Worm (Caenorhabditis elegans) whole organism, midembryonic: ENCODE data around the gene tbc-16.

ENCODE experiments used
- T22C8.4 ChIP-seq: fragments of 200-800 bp; sonication (Bioruptor generic); IDR thresholded peaks from 2 replicates; pipeline ENCODE4 v1.3.6; 2022; ENCODE audit warnings: missing genetic modification characterization, missing compliant biosample characterization
- flt-1 ChIP-seq: fragments of 200-800 bp; sonication (Bioruptor generic); IDR thresholded peaks from 2 replicates; pipeline ENCODE4 v1.3.6; 2022; ENCODE audit warnings: missing genetic modification characterization, missing compliant biosample characterization
- med-1 ChIP-seq: sonication (generic microtip); optimal IDR thresholded peaks from 2 replicates; lab custom pipeline; 2017; ENCODE audit warnings: missing genetic modification characterization, mild to moderate bottlenecking, missing compliant biosample characterization, antibody characterized with exemption, missing genetic modification reagents; ENCODE audit not compliant: insufficient read depth
- ref-1 ChIP-seq: fragments of 200-800 bp; sonication (Bioruptor generic); conservative IDR thresholded peaks from 2 replicates; pipeline ENCODE4 v1.3.6; 2022; ENCODE audit warnings: missing genetic modification reagents, missing genetic modification characterization, missing compliant biosample characterization
- tab-1 ChIP-seq: fragments of 200-800 bp; sonication (Bioruptor generic); IDR thresholded peaks from 2 replicates; pipeline ENCODE4 v1.3.6; 2022; ENCODE audit warnings: missing genetic modification characterization, missing compliant biosample characterization
- ztf-23 ChIP-seq: fragments of 200-800 bp; sonication (Bioruptor generic); IDR thresholded peaks from 2 replicates; pipeline ENCODE4 v1.3.6; 2022; ENCODE audit warnings: missing genetic modification reagents, missing genetic modification characterization, missing compliant biosample characterization

- no peak for TF ChIP-seq flt-1
- TF ChIP-seq tab-1 (GFP tag; lab: Robert Waterston, UW) = no peak
- no peak for TF ChIP-seq ref-1 (GFP tag; lab: Robert Waterston, UW)
- no peak for TF ChIP-seq T22C8.4 (GFP tag; lab: Robert Waterston, UW)
- TF ChIP-seq med-1 = no peak
- no peak for TF ChIP-seq ztf-23
These were observed 51.6 kb downstream of the tbc-16 start, which contains the start of gene mig-23 for ce11 chrX:5948769-5949168.
